Worm (Caenorhabditis elegans): ENCODE measurements around the gene abts-3.

ce11 chrII:6103986-6104385 is 28.7 kb upstream of the abts-3 start:
- TF ChIP-seq flt-1 (GFP tag; IDR thresholded peaks at IDR 0.05) (no peak), tab-1 (GFP tag; IDR thresholded peaks at IDR 0.05) (no peak), cog-1 (tag; optimal IDR thresholded peaks at IDR 0.05) (no peak), ztf-29 (GFP tag; IDR thresholded peaks at IDR 0.05) (no peak), T22C8.4 (GFP tag; IDR thresholded peaks at IDR 0.05) (no peak), med-1 (GFP tag; optimal IDR thresholded peaks at IDR 0.05; ENCODE audit: insufficient read depth) (no peak), klf-2 (GFP tag; conservative IDR thresholded peaks at IDR 0.05) (no peak)
